Worm (Caenorhabditis elegans) whole organism, L2 larva: ENCODE measurements around the gene tag-196.
"Not testable (repeated sequence)": the region's sequence is repeated elsewhere in the genome, so short reads cannot be mapped to it uniquely, and the experiment has no call there.

Experiments used
- C34F6.9 ChIP-seq: fragments of 150-350 bp; optimal IDR thresholded peaks from 2 replicates; lab custom pipeline; 2014; ENCODE audit warnings: missing biosample characterization, missing genetic modification characterization
- F13H6.1 ChIP-seq: sonication (generic microtip); optimal IDR thresholded peaks from 2 replicates; lab custom pipeline; 2016; ENCODE audit warnings: missing genetic modification characterization, missing compliant biosample characterization
- R02D3.7 ChIP-seq: fragments of 150-350 bp; optimal IDR thresholded peaks from 2 replicates; lab custom pipeline; 2014; ENCODE audit warnings: missing biosample characterization, missing genetic modification characterization
- Y55F3AM.14 ChIP-seq: fragments of 200-800 bp; sonication (Bioruptor generic); optimal IDR thresholded peaks from 2 replicates; lab custom pipeline; 2018; ENCODE audit warnings: mild to moderate bottlenecking, missing genetic modification characterization, missing compliant biosample characterization
- ZK546.5 ChIP-seq: sonication (generic microtip); optimal IDR thresholded peaks from 2 replicates; lab custom pipeline; 2017; ENCODE audit warnings: missing biosample characterization, missing genetic modification characterization
- alr-1 ChIP-seq: fragments of 150-350 bp; optimal IDR thresholded peaks from 2 replicates; lab custom pipeline; 2014; ENCODE audit warnings: missing biosample characterization, missing genetic modification characterization
- aly-2 ChIP-seq: fragments of 150-350 bp; optimal IDR thresholded peaks from 2 replicates; lab custom pipeline; 2014; ENCODE audit warnings: missing biosample characterization, missing genetic modification characterization
- ama-1 ChIP-seq: fragments of 150-350 bp; optimal IDR thresholded peaks from 2 replicates; lab custom pipeline; 2018; ENCODE audit warnings: inconsistent platforms
- blmp-1 ChIP-seq: sonication (generic microtip); optimal IDR thresholded peaks from 2 replicates; lab custom pipeline; 2017; ENCODE audit warnings: missing genetic modification characterization, mild to moderate bottlenecking, missing compliant biosample characterization, antibody characterized with exemption, moderate library complexity; ENCODE audit not compliant: insufficient read depth
- ceh-16 ChIP-seq: fragments of 150-350 bp; optimal IDR thresholded peaks from 2 replicates; lab custom pipeline; 2014; ENCODE audit warnings: missing biosample characterization, missing genetic modification characterization
- crh-2 ChIP-seq: sonication (generic microtip); optimal IDR thresholded peaks from 2 replicates; lab custom pipeline; 2017; ENCODE audit warnings: missing biosample characterization, missing genetic modification characterization
- dmd-4 ChIP-seq: sonication (generic microtip); optimal IDR thresholded peaks from 2 replicates; lab custom pipeline; 2017; ENCODE audit warnings: missing biosample characterization, missing genetic modification characterization
- elt-1 ChIP-seq: fragments of 150-350 bp; optimal IDR thresholded peaks from 2 replicates; lab custom pipeline; 2014; ENCODE audit warnings: missing biosample characterization, missing genetic modification characterization
- elt-3 ChIP-seq: sonication (generic microtip); optimal IDR thresholded peaks from 2 replicates; lab custom pipeline; 2017; ENCODE audit warnings: missing biosample characterization, missing genetic modification characterization
- fos-1 ChIP-seq: fragments of 150-350 bp; optimal IDR thresholded peaks from 2 replicates; lab custom pipeline; 2014; ENCODE audit warnings: missing biosample characterization, missing genetic modification characterization
- gmeb-1 ChIP-seq: fragments of 150-350 bp; optimal IDR thresholded peaks from 2 replicates; lab custom pipeline; 2014; ENCODE audit warnings: missing biosample characterization, missing genetic modification characterization
- lin-11 ChIP-seq: fragments of 150-350 bp; sonication (generic microtip); optimal IDR thresholded peaks from 2 replicates; lab custom pipeline; 2014; ENCODE audit warnings: missing biosample characterization, missing genetic modification characterization, inconsistent platforms, mixed read lengths
- lin-39 ChIP-seq: fragments of 150-350 bp; optimal IDR thresholded peaks from 2 replicates; lab custom pipeline; 2014; ENCODE audit warnings: missing biosample characterization, missing genetic modification reagents, missing genetic modification characterization
- lsy-2 ChIP-seq, 2 experiments: fragments of 150-350 bp in 1 of 2; sonication (generic microtip) in 1 of 2; optimal IDR thresholded peaks; 2 replicates each; lab custom pipeline; 2014 to 2017; ENCODE audit warnings: missing biosample characterization in 2 of 2, missing genetic modification characterization in 2 of 2
- mab-5 ChIP-seq: fragments of 150-350 bp; optimal IDR thresholded peaks from 2 replicates; lab custom pipeline; 2014; ENCODE audit warnings: missing biosample characterization, missing genetic modification characterization
- nhr-10 ChIP-seq: sonication (generic microtip); optimal IDR thresholded peaks from 2 replicates; lab custom pipeline; 2017; ENCODE audit warnings: missing biosample characterization, missing genetic modification characterization
- nhr-11 ChIP-seq: fragments of 150-350 bp; optimal IDR thresholded peaks from 2 replicates; lab custom pipeline; 2014; ENCODE audit warnings: missing biosample characterization, missing genetic modification characterization
- nhr-12 ChIP-seq: fragments of 150-350 bp; optimal IDR thresholded peaks from 2 replicates; lab custom pipeline; 2014; ENCODE audit warnings: missing biosample characterization, missing genetic modification characterization
- nhr-21 ChIP-seq: fragments of 150-350 bp; optimal IDR thresholded peaks from 2 replicates; lab custom pipeline; 2014; ENCODE audit warnings: missing biosample characterization, missing genetic modification characterization
- nhr-23 ChIP-seq: fragments of 150-350 bp; optimal IDR thresholded peaks from 2 replicates; lab custom pipeline; 2014; ENCODE audit warnings: missing biosample characterization, missing genetic modification reagents, missing genetic modification characterization
- nhr-237 ChIP-seq: fragments of 150-350 bp; optimal IDR thresholded peaks from 2 replicates; lab custom pipeline; 2014; ENCODE audit warnings: missing biosample characterization, missing genetic modification characterization
- nhr-25 ChIP-seq: fragments of 150-350 bp; sonication (generic microtip); optimal IDR thresholded peaks from 3 replicates; lab custom pipeline; 2014; ENCODE audit warnings: missing biosample characterization, missing genetic modification characterization
- nhr-6 ChIP-seq: fragments of 150-350 bp; optimal IDR thresholded peaks from 2 replicates; lab custom pipeline; 2014; ENCODE audit warnings: missing biosample characterization, missing genetic modification characterization
- peb-1 ChIP-seq: fragments of 150-350 bp; optimal IDR thresholded peaks from 2 replicates; lab custom pipeline; 2014; ENCODE audit warnings: missing biosample characterization, missing genetic modification characterization
- sem-4 ChIP-seq: fragments of 150-350 bp; optimal IDR thresholded peaks from 2 replicates; lab custom pipeline; 2014; ENCODE audit warnings: missing biosample characterization, missing genetic modification reagents, missing genetic modification characterization
- sma-9 ChIP-seq, 2 experiments: fragments of 150-350 bp in 1 of 2; sonication (generic microtip) in 1 of 2; optimal IDR thresholded peaks; 2 replicates each; lab custom pipeline; 2014 to 2016; ENCODE audit warnings: missing genetic modification characterization in 2 of 2, mild to moderate bottlenecking in 1 of 2, missing biosample characterization in 1 of 2, missing compliant biosample characterization in 1 of 2, missing genetic modification reagents in 1 of 2, moderate library complexity in 1 of 2
- snpc-4 ChIP-seq: fragments of 150-350 bp; optimal IDR thresholded peaks from 2 replicates; lab custom pipeline; 2014; ENCODE audit warnings: missing biosample characterization, missing genetic modification characterization
- ztf-1 ChIP-seq: fragments of 200-800 bp; sonication (Bioruptor generic); conservative IDR thresholded peaks from 2 replicates; pipeline ENCODE4 v1.3.6; 2022; ENCODE audit warnings: missing genetic modification characterization, missing compliant biosample characterization
- ztf-11 ChIP-seq: sonication (generic microtip); optimal IDR thresholded peaks from 2 replicates; lab custom pipeline; 2017; ENCODE audit warnings: missing biosample characterization, missing genetic modification characterization
- ztf-4 ChIP-seq: fragments of 150-350 bp; optimal IDR thresholded peaks from 2 replicates; lab custom pipeline; 2014; ENCODE audit warnings: missing biosample characterization, missing genetic modification characterization

The tag-196 gene

ce11 chrV:8574762-8575161 is 20.0 kb upstream of the tag-196 start, which contains the start of gene F25G6.1:
Gene F25G6.1 (plus strand): TSS chrV:8575062.
- not testable (repeated sequence) for TF ChIP-seq nhr-6 (tag; lab: Kevin White, UChicago); ztf-4; peb-1 (tag; lab: Kevin White, UChicago)

ce11 chrV:8580961-8581360 is 13.8 kb upstream of the tag-196 start, which contains the start of gene C10B5.1:
Gene C10B5.1 (plus strand): TSS chrV:8581261.
- TF ChIP-seq ama-1 (lab: Kevin White, UChicago) (no peak), nhr-237 (tag; lab: Kevin White, UChicago) (no peak), sem-4 (tag; lab: Kevin White, UChicago) (no peak), nhr-12 (no peak), elt-1 (tag; lab: Kevin White, UChicago) (no peak)

- no peak for TF ChIP-seq ztf-4
- TF ChIP-seq Y55F3AM.14 (GFP tag; lab: Kevin White, UChicago) = no peak
- TF ChIP-seq nhr-25 (tag; lab: Kevin White, UChicago) = no peak
- no peak for TF ChIP-seq elt-3 (tag; lab: Kevin White, UChicago)
- TF ChIP-seq ceh-16 = no peak
- TF ChIP-seq lin-11 = no peak
- TF ChIP-seq mab-5 (tag; lab: Kevin White, UChicago) = no peak
- TF ChIP-seq nhr-23 (tag; lab: Kevin White, UChicago) = no peak
- TF ChIP-seq gmeb-1 (tag; lab: Kevin White, UChicago) = no peak
- TF ChIP-seq C34F6.9 (tag; lab: Kevin White, UChicago) = no peak
- no peak for TF ChIP-seq fos-1
- TF ChIP-seq alr-1 (tag; lab: Kevin White, UChicago) = no peak
- no peak for TF ChIP-seq aly-2 (tag; lab: Kevin White, UChicago)
- TF ChIP-seq blmp-1 (tag; lab: Kevin White, UChicago) = no peak
- no peak for TF ChIP-seq crh-2
- TF ChIP-seq F13H6.1 (tag; lab: Kevin White, UChicago) = no peak
Measured at ce11 chrV:8586472-8586871, 8.2 kb upstream of the tag-196 start.

ce11 chrV:8586920-8587319 is 7.8 kb upstream of the tag-196 start:
- TF ChIP-seq dmd-4 (tag; lab: Kevin White, UChicago) (no peak), ztf-1 (GFP tag; lab: Robert Waterston, UW) (no peak), crh-2 (peak; percentile 17), sma-9 (GFP tag; optimal IDR thresholded peaks at IDR 0.05; lab: Kevin White, UChicago) (peak; percentile 26), sma-9 (tag; optimal IDR thresholded peaks at IDR 0.05; lab: Kevin White, UChicago) (no peak), fos-1 (peak; percentile 80), snpc-4 (no peak)

- no peak for TF ChIP-seq gmeb-1 (tag; lab: Kevin White, UChicago)
- TF ChIP-seq blmp-1 (tag; lab: Kevin White, UChicago) = no peak
- TF ChIP-seq Y55F3AM.14 (GFP tag; lab: Kevin White, UChicago) = no peak
- TF ChIP-seq lsy-2 (tag; optimal IDR thresholded peaks at IDR 0.05; lab: Kevin White, UChicago) = no peak
- TF ChIP-seq nhr-21 (tag; lab: Kevin White, UChicago) = no peak
- no peak for TF ChIP-seq elt-3 (tag; lab: Kevin White, UChicago)
- no peak for TF ChIP-seq R02D3.7
- TF ChIP-seq nhr-11 = no peak
- TF ChIP-seq lin-39 (tag; lab: Kevin White, UChicago) = no peak
- TF ChIP-seq nhr-12 = no peak
- TF ChIP-seq ztf-11 (tag; lab: Kevin White, UChicago) = no peak
- TF ChIP-seq nhr-10 (tag; lab: Kevin White, UChicago) = no peak
- TF ChIP-seq ZK546.5 (tag; lab: Kevin White, UChicago) = no peak
Measured at ce11 chrV:8588079-8588478, 6.6 kb upstream of the tag-196 start, which contains the start of gene C10B5.3. Gene C10B5.3 (minus strand): TSS chrV:8588179.
